Worm (Caenorhabditis elegans) whole organism, midembryonic: Measurements from ENCODE around the gene C25E10.10.

ENCODE experiments used
- T22C8.4 ChIP-seq: fragments of 200-800 bp; sonication (Bioruptor generic); IDR thresholded peaks from 2 replicates; pipeline ENCODE4 v1.3.6; 2022; ENCODE audit warnings: missing genetic modification characterization, missing compliant biosample characterization
- cog-1 ChIP-seq: sonication (generic microtip); optimal IDR thresholded peaks from 2 replicates; lab custom pipeline; 2016; ENCODE audit warnings: missing genetic modification characterization, missing compliant biosample characterization
- flt-1 ChIP-seq: fragments of 200-800 bp; sonication (Bioruptor generic); IDR thresholded peaks from 2 replicates; pipeline ENCODE4 v1.3.6; 2022; ENCODE audit warnings: missing genetic modification characterization, missing compliant biosample characterization

DNA sequence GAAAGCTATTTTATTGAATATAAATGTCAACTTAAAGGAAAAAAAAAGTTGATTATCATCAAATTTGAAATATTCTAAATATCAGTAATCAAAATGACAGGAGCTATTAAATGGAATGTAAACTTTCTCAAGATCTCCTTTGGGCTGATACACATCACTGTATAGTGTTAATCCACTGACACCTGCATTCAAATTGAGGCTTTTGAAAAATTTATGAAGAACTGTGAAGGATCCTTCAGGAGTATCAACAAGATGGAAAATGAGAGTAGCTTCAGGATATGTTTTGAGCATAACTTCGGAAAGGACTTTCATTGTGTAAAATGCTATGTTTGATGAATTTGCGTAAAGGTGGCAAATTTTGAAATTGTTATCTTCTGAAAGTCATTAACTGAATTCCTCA, 41.1 kb upstream of the C25E10.10 start:
- TF ChIP-seq flt-1 (GFP tag; lab: Robert Waterston, UW) (no peak), T22C8.4 (GFP tag; lab: Robert Waterston, UW) (no peak), cog-1 (tag; lab: Kevin White, UChicago) (no peak)
